Fruit fly (Drosophila melanogaster): ENCODE measurements around the gene Rhp.

dm6 chrX:15814485-15814884 is 25.8 kb downstream of the Rhp start:
- TF ChIP-seq psq (optimal IDR thresholded peaks at IDR 0.05) = no peak
- no peak for TF ChIP-seq pan (optimal IDR thresholded peaks at IDR 0.05)

All from whole organism.